Worm (Caenorhabditis elegans): ENCODE measurements around the gene Y62H9A.10.

ce11 chrX:11863307-11863706 is 39.3 kb downstream of the Y62H9A.10 start, which contains the start of gene F54F7.10:
- TF ChIP-seq him-1 (tag; optimal IDR thresholded peaks at IDR 0.05) (no peak), W03F9.2 (tag; optimal IDR thresholded peaks at IDR 0.05) (no peak), dao-5 (tag; optimal IDR thresholded peaks at IDR 0.05) (no peak)

Data from whole organism, L4/young adult.